Worm (Caenorhabditis elegans) whole organism, late embryonic: Measurements from ENCODE around the gene B0244.9.

ENCODE experiments used
- C08G9.2 ChIP-seq: sonication (generic microtip); optimal IDR thresholded peaks from 2 replicates; lab custom pipeline; 2016; ENCODE audit warnings: mild to moderate bottlenecking, missing genetic modification characterization, moderate library complexity, missing compliant biosample characterization
- C38D4.7 ChIP-seq: fragments of 200-800 bp; sonication (Bioruptor generic); optimal IDR thresholded peaks from 2 replicates; lab custom pipeline; 2018; ENCODE audit warnings: mild to moderate bottlenecking, missing genetic modification characterization, moderate library complexity, missing compliant biosample characterization
- F13H6.1 ChIP-seq: sonication (generic microtip); optimal IDR thresholded peaks from 2 replicates; lab custom pipeline; 2016; ENCODE audit warnings: missing genetic modification characterization, missing compliant biosample characterization
- K09A11.1 ChIP-seq: sonication (generic microtip); optimal IDR thresholded peaks from 2 replicates; lab custom pipeline; 2017; ENCODE audit warnings: antibody characterized with exemption, mild to moderate bottlenecking, missing genetic modification characterization, missing compliant biosample characterization; ENCODE audit not compliant: insufficient read depth
- T23F11.4 ChIP-seq: fragments of 200-800 bp; sonication (Bioruptor generic); optimal IDR thresholded peaks from 2 replicates; lab custom pipeline; 2018; ENCODE audit warnings: mild to moderate bottlenecking, missing genetic modification characterization, missing compliant biosample characterization
- Y22D7AL.16 ChIP-seq: sonication (generic microtip); optimal IDR thresholded peaks from 2 replicates; lab custom pipeline; 2016; ENCODE audit warnings: missing genetic modification characterization, missing compliant biosample characterization
- ahr-1 ChIP-seq: sonication (generic microtip); optimal IDR thresholded peaks from 2 replicates; lab custom pipeline; 2016; ENCODE audit warnings: missing genetic modification characterization, missing compliant biosample characterization
- ama-1 ChIP-seq: fragments of 150-350 bp; optimal IDR thresholded peaks from 2 replicates; lab custom pipeline; 2014
- ceh-14 ChIP-seq: sonication (generic microtip); optimal IDR thresholded peaks from 2 replicates; lab custom pipeline; 2016; ENCODE audit warnings: missing genotype, missing genetic modification characterization, missing compliant biosample characterization
- ceh-18 ChIP-seq: sonication (generic microtip); optimal IDR thresholded peaks from 2 replicates; lab custom pipeline; 2016; ENCODE audit warnings: missing genetic modification characterization, missing compliant biosample characterization
- ceh-22 ChIP-seq: sonication (generic microtip); optimal IDR thresholded peaks from 2 replicates; lab custom pipeline; 2017; ENCODE audit warnings: missing biosample characterization, missing genetic modification characterization
- ceh-24 ChIP-seq: sonication (generic microtip); optimal IDR thresholded peaks from 2 replicates; lab custom pipeline; 2016; ENCODE audit warnings: mild to moderate bottlenecking, missing genetic modification characterization, missing compliant biosample characterization
- ceh-30 ChIP-seq: fragments of 150-350 bp; optimal IDR thresholded peaks from 2 replicates; lab custom pipeline; 2014; ENCODE audit warnings: missing biosample characterization, missing genetic modification characterization
- ceh-34 ChIP-seq: sonication (generic microtip); optimal IDR thresholded peaks from 2 replicates; lab custom pipeline; 2016; ENCODE audit warnings: mild to moderate bottlenecking, missing genetic modification characterization, missing compliant biosample characterization
- che-1 ChIP-seq: sonication (generic microtip); optimal IDR thresholded peaks from 2 replicates; lab custom pipeline; 2016; ENCODE audit warnings: mild to moderate bottlenecking, missing genetic modification characterization, missing compliant biosample characterization
- dmd-4 ChIP-seq: sonication (generic microtip); optimal IDR thresholded peaks from 2 replicates; lab custom pipeline; 2016; ENCODE audit warnings: borderline replicate concordance, missing genetic modification characterization, missing compliant biosample characterization
- elt-2 ChIP-seq: sonication (generic microtip); optimal IDR thresholded peaks from 2 replicates; lab custom pipeline; 2016; ENCODE audit warnings: missing genetic modification reagents, missing genetic modification characterization, missing compliant biosample characterization
- ets-4 ChIP-seq: sonication (generic microtip); optimal IDR thresholded peaks from 2 replicates; lab custom pipeline; 2016; ENCODE audit warnings: missing genetic modification characterization, missing compliant biosample characterization
- gmeb-2 ChIP-seq: sonication (generic microtip); optimal IDR thresholded peaks from 2 replicates; lab custom pipeline; 2016; ENCODE audit warnings: missing genetic modification characterization, inconsistent platforms, missing compliant biosample characterization
- hlh-15 ChIP-seq: sonication (generic microtip); optimal IDR thresholded peaks from 2 replicates; lab custom pipeline; 2016; ENCODE audit warnings: missing genetic modification characterization, missing compliant biosample characterization
- lim-6 ChIP-seq: sonication (generic microtip); optimal IDR thresholded peaks from 2 replicates; lab custom pipeline; 2016; ENCODE audit warnings: missing genetic modification characterization, missing compliant biosample characterization
- mec-3 ChIP-seq: sonication (generic microtip); optimal IDR thresholded peaks from 2 replicates; lab custom pipeline; 2016; ENCODE audit warnings: borderline replicate concordance, missing genetic modification characterization, missing compliant biosample characterization
- nfya-1 ChIP-seq: sonication (generic microtip); optimal IDR thresholded peaks from 2 replicates; lab custom pipeline; 2017; ENCODE audit warnings: missing genetic modification characterization, mild to moderate bottlenecking, missing compliant biosample characterization, antibody characterized with exemption, moderate library complexity
- odd-2 ChIP-seq: sonication (generic microtip); optimal IDR thresholded peaks from 2 replicates; lab custom pipeline; 2017; ENCODE audit warnings: antibody characterized with exemption, mild to moderate bottlenecking, missing genetic modification characterization, missing compliant biosample characterization
- pax-1 ChIP-seq: fragments of 150-350 bp; optimal IDR thresholded peaks from 2 replicates; lab custom pipeline; 2014; ENCODE audit warnings: missing biosample characterization, missing genetic modification characterization
- pha-2 ChIP-seq: sonication (generic microtip); optimal IDR thresholded peaks from 2 replicates; lab custom pipeline; 2017; ENCODE audit warnings: mild to moderate bottlenecking, missing genetic modification characterization, missing compliant biosample characterization
- pha-4 ChIP-seq: fragments of 150-350 bp; optimal IDR thresholded peaks from 2 replicates; lab custom pipeline; 2018; ENCODE audit warnings: missing biosample characterization, missing genetic modification reagents, missing genetic modification characterization
- pqm-1 ChIP-seq: sonication (generic microtip); optimal IDR thresholded peaks from 2 replicates; lab custom pipeline; 2016; ENCODE audit warnings: missing genetic modification characterization, missing compliant biosample characterization
- pros-1 ChIP-seq: fragments of 150-350 bp; optimal IDR thresholded peaks from 2 replicates; lab custom pipeline; 2014; ENCODE audit warnings: missing biosample characterization, missing genetic modification reagents, missing genetic modification characterization
- ref-2 ChIP-seq: sonication (generic microtip); optimal IDR thresholded peaks from 2 replicates; lab custom pipeline; 2016; ENCODE audit warnings: missing genetic modification characterization, missing compliant biosample characterization
- rnt-1 ChIP-seq: sonication (generic microtip); optimal IDR thresholded peaks from 2 replicates; lab custom pipeline; 2016; ENCODE audit warnings: missing genetic modification characterization, missing compliant biosample characterization
- sox-2 ChIP-seq: fragments of 200-800 bp; sonication (Bioruptor generic); IDR thresholded peaks from 2 replicates; pipeline ENCODE4 v1.3.6; 2022; ENCODE audit warnings: missing genetic modification reagents, missing genetic modification characterization, missing compliant biosample characterization
- syd-9 ChIP-seq: sonication (generic microtip); optimal IDR thresholded peaks from 2 replicates; lab custom pipeline; 2016; ENCODE audit warnings: mild to moderate bottlenecking, missing genetic modification characterization, moderate library complexity, missing compliant biosample characterization
- tbx-2 ChIP-seq: sonication (generic microtip); optimal IDR thresholded peaks from 2 replicates; lab custom pipeline; 2016; ENCODE audit warnings: missing genetic modification characterization, missing compliant biosample characterization
- unc-42 ChIP-seq: sonication (generic microtip); optimal IDR thresholded peaks from 2 replicates; lab custom pipeline; 2016; ENCODE audit warnings: missing genotype, missing genetic modification characterization, missing compliant biosample characterization
- zip-5 ChIP-seq: sonication (generic microtip); optimal IDR thresholded peaks from 2 replicates; lab custom pipeline; 2016; ENCODE audit warnings: missing genetic modification characterization, missing compliant biosample characterization

The B0244.9 gene

DNA sequence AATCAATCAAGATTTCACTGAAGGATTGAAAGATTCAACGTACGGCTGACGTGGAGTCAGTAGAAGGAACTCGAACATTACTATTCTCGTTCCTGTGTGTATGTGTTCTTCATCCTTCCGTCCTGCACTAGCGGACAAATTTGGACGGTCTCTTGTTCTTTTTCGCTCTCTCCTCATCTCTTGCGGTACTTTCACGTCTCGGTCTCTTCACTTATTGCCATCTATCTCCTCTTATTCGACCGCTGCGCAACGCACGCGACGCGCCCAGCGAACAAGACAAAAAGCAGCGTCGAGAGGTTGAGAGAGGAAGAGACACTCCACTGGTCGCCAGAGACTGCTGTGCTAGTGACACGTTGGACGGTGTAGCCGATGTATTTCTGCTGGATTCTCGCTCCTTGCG lies 15.4 kb downstream of the B0244.9 start (continued):
- TF ChIP-seq T23F11.4 (GFP tag; lab: Kevin White, UChicago) (no peak), unc-42 (peak; percentile 34), ceh-22 (tag; lab: Kevin White, UChicago) (peak; percentile 52), ref-2 (tag; lab: Kevin White, UChicago) (peak; percentile 77), elt-2 (tag; lab: Kevin White, UChicago) (peak; percentile 45), ama-1 (lab: Kevin White, UChicago) (peak; percentile 60), dmd-4 (tag; lab: Kevin White, UChicago) (no peak), pqm-1 (tag; lab: Kevin White, UChicago) (no peak)

DNA sequence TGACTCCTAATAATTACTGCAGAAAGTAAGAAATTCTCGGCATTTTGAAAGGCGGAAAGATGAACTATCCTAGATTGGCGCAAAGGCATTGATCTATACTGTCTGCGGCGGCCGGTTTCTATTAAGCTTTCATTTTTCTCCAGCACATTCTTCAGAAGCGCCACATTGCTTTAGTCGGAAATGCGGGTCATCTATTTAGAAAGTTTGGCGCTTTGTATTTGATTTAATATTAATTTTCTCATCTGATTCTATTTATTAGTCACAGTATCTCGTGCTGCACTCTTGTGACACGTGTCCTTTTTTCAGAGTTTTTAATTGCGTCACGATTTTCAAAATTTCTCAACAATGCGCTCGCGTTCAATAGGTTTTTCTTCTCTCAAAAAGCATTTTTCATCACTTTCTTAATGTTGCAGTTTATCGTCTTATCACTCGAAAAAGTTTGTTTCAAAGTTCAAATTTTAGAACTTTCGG lies 15.8 kb downstream of the B0244.9 start:
- TF ChIP-seq C08G9.2 (tag; lab: Kevin White, UChicago) (no peak), sox-2 (GFP tag; lab: Robert Waterston, UW) (no peak), ceh-14 (no peak), lim-6 (tag; lab: Kevin White, UChicago) (no peak), syd-9 (no peak)

DNA sequence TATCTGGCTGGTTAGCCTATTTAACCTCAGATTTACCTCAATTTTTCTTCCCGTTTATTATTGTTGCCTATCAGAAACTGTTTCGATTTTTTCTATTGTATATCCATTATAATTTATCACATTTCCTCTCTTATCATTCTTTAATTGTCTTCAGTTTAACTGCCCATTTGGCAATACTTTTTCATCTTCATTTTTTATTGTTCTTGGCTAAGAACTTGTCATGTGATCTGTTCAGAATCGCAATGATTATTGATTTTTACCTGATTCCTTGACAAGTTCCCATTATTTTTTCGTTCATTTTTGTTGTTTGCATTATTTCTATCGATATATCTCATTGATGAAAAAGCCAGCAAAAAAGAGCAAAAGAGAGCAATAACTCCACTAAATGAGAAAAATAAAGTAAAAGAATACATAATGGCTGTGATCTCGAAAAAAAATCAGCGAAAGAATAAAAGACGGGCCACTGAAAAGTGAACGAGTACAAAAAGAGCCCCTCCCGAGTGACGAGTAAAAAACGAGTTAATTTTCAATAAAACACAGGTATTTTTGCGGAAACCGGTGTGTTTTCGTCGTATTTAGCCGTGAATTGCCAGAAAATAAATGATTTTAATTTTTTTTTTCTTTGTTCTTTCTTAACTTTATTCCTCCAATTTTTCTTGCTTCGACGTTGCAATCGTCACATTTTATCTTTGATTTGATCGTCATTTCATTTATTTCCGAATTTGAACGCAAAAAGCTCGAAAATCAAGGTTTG lies 16.4 kb downstream of the B0244.9 start, which contains the start of gene arf-1:
arf-1 (plus strand) TSS at position 657 of the 754 bp plus-strand sequence.
- TF ChIP-seq sox-2 (GFP tag; lab: Robert Waterston, UW) (no peak), pax-1 (tag; lab: Kevin White, UChicago) (no peak), ceh-24 (no peak), pros-1 (tag; lab: Kevin White, UChicago) (no peak), rnt-1 (tag; lab: Kevin White, UChicago) (no peak), odd-2 (tag; lab: Kevin White, UChicago) (no peak), gmeb-2 (no peak), che-1 (tag; lab: Kevin White, UChicago) (no peak), dmd-4 (tag; lab: Kevin White, UChicago) (no peak), tbx-2 (tag; lab: Kevin White, UChicago) (no peak), ceh-18 (tag; lab: Kevin White, UChicago) (no peak), ceh-22 (tag; lab: Kevin White, UChicago) (no peak), zip-5 (no peak), mec-3 (tag; lab: Kevin White, UChicago) (no peak), ref-2 (tag; lab: Kevin White, UChicago) (no peak), ets-4 (tag; lab: Kevin White, UChicago) (no peak), syd-9 (no peak)

DNA sequence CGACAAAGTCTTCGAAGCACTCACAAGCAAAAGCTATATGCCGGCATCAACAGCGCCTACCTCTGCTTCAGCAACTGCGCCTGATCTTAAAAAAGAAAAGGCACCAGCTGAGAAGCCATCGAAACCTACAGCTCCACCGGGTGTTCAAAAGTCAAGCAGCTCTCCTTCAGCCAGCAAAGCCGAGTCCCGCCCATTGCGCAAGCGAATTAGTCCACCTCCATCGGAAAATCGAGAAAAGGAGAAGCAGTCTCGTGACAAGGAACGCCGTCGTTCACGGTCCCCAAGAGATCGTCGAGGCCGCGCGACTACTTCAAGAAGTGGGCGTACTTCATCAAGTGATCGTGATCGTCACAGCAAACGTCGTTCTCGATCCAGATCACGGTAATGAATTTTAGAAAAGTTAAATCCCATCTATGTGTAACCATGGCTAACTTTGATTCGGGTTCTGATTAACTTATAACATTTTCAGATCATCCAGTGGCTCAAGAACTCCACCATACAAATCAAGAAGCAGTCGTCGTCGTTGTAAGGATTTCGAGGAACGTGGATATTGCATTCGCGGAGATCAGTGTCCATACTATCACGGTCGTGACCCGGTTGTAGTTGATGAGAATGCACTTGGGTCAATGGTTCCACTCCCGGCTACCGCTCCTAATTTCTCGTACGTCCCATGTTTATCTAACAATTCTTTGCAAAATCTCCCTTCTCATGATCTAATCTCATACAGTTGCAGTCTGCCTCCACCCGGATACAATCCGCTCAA lies 18.8 kb downstream of the B0244.9 start:
- TF ChIP-seq nfya-1 (tag; lab: Kevin White, UChicago), result no peak
- TF ChIP-seq hlh-15 (tag; lab: Kevin White, UChicago), result no peak
- no peak for TF ChIP-seq ceh-30 (tag; lab: Kevin White, UChicago)
- no peak for TF ChIP-seq C38D4.7 (GFP tag; lab: Kevin White, UChicago)
- TF ChIP-seq K09A11.1 (tag; lab: Kevin White, UChicago), result no peak
- no peak for TF ChIP-seq Y22D7AL.16 (tag; lab: Kevin White, UChicago)
- no peak for TF ChIP-seq ref-2 (tag; lab: Kevin White, UChicago)
- no peak for TF ChIP-seq pros-1 (tag; lab: Kevin White, UChicago)
- no peak for TF ChIP-seq F13H6.1 (tag; lab: Kevin White, UChicago)
- TF ChIP-seq pha-4, result no peak
- no peak for TF ChIP-seq pha-2 (tag; lab: Kevin White, UChicago)
- TF ChIP-seq ahr-1, result no peak
- TF ChIP-seq syd-9, result no peak
- no peak for TF ChIP-seq ceh-34
